Worm (Caenorhabditis elegans) whole organism, L4 larva: ENCODE data around the gene ZK742.6.

Experiments
- F10B5.3 ChIP-seq: sonication (generic microtip); optimal IDR thresholded peaks from 2 replicates; lab custom pipeline; 2016; ENCODE audit warnings: mild to moderate bottlenecking, missing genetic modification characterization, missing compliant biosample characterization
- F37D6.2 ChIP-seq: sonication (generic microtip); optimal IDR thresholded peaks from 2 replicates; lab custom pipeline; 2016; ENCODE audit warnings: mild to moderate bottlenecking, missing genetic modification characterization, missing compliant biosample characterization
- T26A8.4 ChIP-seq: fragments of 200-800 bp; sonication (Bioruptor generic); IDR thresholded peaks from 2 replicates; pipeline ENCODE4 v1.3.6; 2022; ENCODE audit warnings: missing genetic modification characterization, missing compliant biosample characterization
- Y48G9A.11 ChIP-seq: fragments of 200-800 bp; sonication (Bioruptor generic); IDR thresholded peaks from 2 replicates; pipeline ENCODE4 v1.3.6; 2022; ENCODE audit warnings: missing genetic modification reagents, missing genetic modification characterization, missing compliant biosample characterization
- ZK546.5 ChIP-seq, 2 experiments: sonication (generic microtip); optimal IDR thresholded peaks; 2 replicates each; lab custom pipeline; 2017; ENCODE audit warnings: missing biosample characterization in 2 of 2, missing genetic modification characterization in 2 of 2
- arid-1 ChIP-seq: fragments of 200-800 bp; sonication (Bioruptor generic); conservative IDR thresholded peaks from 2 replicates; pipeline ENCODE4 v1.3.6; 2022; ENCODE audit warnings: missing genetic modification reagents, missing genetic modification characterization, missing compliant biosample characterization
- ceh-32 ChIP-seq: sonication (generic microtip); optimal IDR thresholded peaks from 2 replicates; lab custom pipeline; 2016; ENCODE audit warnings: mild to moderate bottlenecking, missing genetic modification characterization, missing compliant biosample characterization; ENCODE audit not compliant: poor library complexity
- ceh-62 ChIP-seq: sonication (generic microtip); optimal IDR thresholded peaks from 2 replicates; lab custom pipeline; 2017; ENCODE audit warnings: missing biosample characterization, missing genetic modification characterization
- ces-1 ChIP-seq: fragments of 150-350 bp; sonication (generic microtip); optimal IDR thresholded peaks from 4 replicates; lab custom pipeline; 2014; ENCODE audit warnings: missing biosample characterization, missing genetic modification reagents, missing genetic modification characterization
- daf-12 ChIP-seq: fragments of 150-350 bp; optimal IDR thresholded peaks from 2 replicates; lab custom pipeline; 2014; ENCODE audit warnings: missing biosample characterization, missing genetic modification reagents, missing genetic modification characterization
- daf-8 ChIP-seq: fragments of 200-800 bp; sonication (Bioruptor generic); IDR thresholded peaks from 2 replicates; pipeline ENCODE4 v1.3.6; 2022; ENCODE audit warnings: missing genetic modification characterization, missing compliant biosample characterization
- dmd-6 ChIP-seq: fragments of 200-800 bp; sonication (Bioruptor generic); IDR thresholded peaks from 2 replicates; pipeline ENCODE4 v1.3.6; 2022; ENCODE audit warnings: missing genetic modification reagents, missing genetic modification characterization, missing compliant biosample characterization
- dmd-9 ChIP-seq: fragments of 200-800 bp; sonication (Bioruptor generic); IDR thresholded peaks from 2 replicates; pipeline ENCODE4 v1.3.6; 2022; ENCODE audit warnings: missing genetic modification reagents, missing genetic modification characterization, missing compliant biosample characterization
- dpl-1 ChIP-seq: fragments of 150-350 bp; optimal IDR thresholded peaks from 2 replicates; lab custom pipeline; 2014; ENCODE audit warnings: missing biosample characterization, missing genetic modification reagents, missing genetic modification characterization
- dve-1 ChIP-seq: sonication (generic microtip); optimal IDR thresholded peaks from 2 replicates; lab custom pipeline; 2017; ENCODE audit warnings: antibody characterized with exemption, mild to moderate bottlenecking, missing genetic modification characterization, missing compliant biosample characterization; ENCODE audit not compliant: insufficient read depth
- fkh-10 ChIP-seq: fragments of 150-350 bp; optimal IDR thresholded peaks from 2 replicates; lab custom pipeline; 2014; ENCODE audit warnings: missing biosample characterization, missing genetic modification reagents, missing genetic modification characterization
- hif-1 ChIP-seq, 2 experiments: sonication (generic microtip); optimal IDR thresholded peaks; 2 replicates each; lab custom pipeline; 2016 to 2017; ENCODE audit warnings: missing compliant biosample characterization in 2 of 2, missing genetic modification characterization in 2 of 2, missing genetic modification reagents in 2 of 2, missing genotype in 2 of 2, mild to moderate bottlenecking in 1 of 2
- hlh-11 ChIP-seq: fragments of 200-800 bp; sonication (Bioruptor generic); optimal IDR thresholded peaks from 2 replicates; lab custom pipeline; 2018; ENCODE audit warnings: mild to moderate bottlenecking, missing genetic modification characterization, missing compliant biosample characterization
- lin-1 ChIP-seq: fragments of 200-800 bp; sonication (Bioruptor generic); IDR thresholded peaks from 2 replicates; pipeline ENCODE4 v1.3.6; 2022; ENCODE audit warnings: missing genetic modification reagents, missing genetic modification characterization, missing compliant biosample characterization
- lin-29 ChIP-seq: fragments of 200-800 bp; sonication (Bioruptor generic); IDR thresholded peaks from 2 replicates; pipeline ENCODE4 v1.3.6; 2022; ENCODE audit warnings: missing genetic modification reagents, missing genetic modification characterization, missing compliant biosample characterization
- mdt-29 ChIP-seq: fragments of 200-800 bp; sonication (Bioruptor generic); IDR thresholded peaks from 2 replicates; pipeline ENCODE4 v1.3.6; 2022; ENCODE audit warnings: missing genetic modification reagents, missing genetic modification characterization, missing compliant biosample characterization
- mep-1 ChIP-seq: fragments of 150-350 bp; sonication (generic microtip); optimal IDR thresholded peaks from 3 replicates; lab custom pipeline; 2014; ENCODE audit warnings: missing biosample characterization, missing genetic modification characterization
- mxl-3 ChIP-seq: fragments of 200-800 bp; sonication (Bioruptor generic); optimal IDR thresholded peaks from 2 replicates; lab custom pipeline; 2018; ENCODE audit warnings: mild to moderate bottlenecking, missing genetic modification characterization, missing compliant biosample characterization
- nhr-10 ChIP-seq: fragments of 150-350 bp; optimal IDR thresholded peaks from 2 replicates; lab custom pipeline; 2014; ENCODE audit warnings: missing biosample characterization, missing genetic modification characterization
- nhr-237 ChIP-seq: sonication (generic microtip); optimal IDR thresholded peaks from 2 replicates; lab custom pipeline; 2017; ENCODE audit warnings: missing biosample characterization, missing genetic modification characterization
- nhr-25 ChIP-seq: sonication (generic microtip); optimal IDR thresholded peaks from 2 replicates; lab custom pipeline; 2017; ENCODE audit warnings: missing genetic modification characterization, mild to moderate bottlenecking, missing compliant biosample characterization, antibody characterized with exemption, moderate library complexity, borderline replicate concordance; ENCODE audit not compliant: insufficient read depth
- nhr-28 ChIP-seq: fragments of 150-350 bp; optimal IDR thresholded peaks from 2 replicates; lab custom pipeline; 2014; ENCODE audit warnings: missing biosample characterization, missing genetic modification characterization
- nhr-42 ChIP-seq: fragments of 200-800 bp; sonication (Bioruptor generic); IDR thresholded peaks from 2 replicates; pipeline ENCODE4 v1.3.6; 2022; ENCODE audit warnings: missing genetic modification characterization, missing compliant biosample characterization
- nhr-48 ChIP-seq: sonication (generic microtip); optimal IDR thresholded peaks from 2 replicates; lab custom pipeline; 2016; ENCODE audit warnings: mild to moderate bottlenecking, missing genetic modification characterization, missing compliant biosample characterization
- pha-4 ChIP-seq, 2 experiments: fragments of 150-350 bp in 1 of 2; fragments of 200-800 bp in 1 of 2; sonication (Bioruptor generic) in 1 of 2; IDR thresholded peaks in 1 of 2; optimal IDR thresholded peaks in 1 of 2; 2 replicates each; pipeline versions ENCODE4 v1.3.6 to Lab custom; 2014 to 2022; ENCODE audit warnings: missing genetic modification characterization in 2 of 2, missing genetic modification reagents in 2 of 2, missing biosample characterization in 1 of 2, missing compliant biosample characterization in 1 of 2
- pqm-1 ChIP-seq: sonication (generic microtip); optimal IDR thresholded peaks from 2 replicates; lab custom pipeline; 2017; ENCODE audit warnings: missing biosample characterization, missing genetic modification characterization
- sdz-12 ChIP-seq: fragments of 200-800 bp; sonication (Bioruptor generic); optimal IDR thresholded peaks from 2 replicates; lab custom pipeline; 2018; ENCODE audit warnings: mild to moderate bottlenecking, missing genetic modification characterization, missing compliant biosample characterization
- tra-1 ChIP-seq: fragments of 200-800 bp; sonication (Bioruptor generic); IDR thresholded peaks from 2 replicates; pipeline ENCODE4 v1.3.6; 2022; ENCODE audit warnings: missing genetic modification reagents, missing genetic modification characterization, missing compliant biosample characterization
- unc-130 ChIP-seq: sonication (generic microtip); optimal IDR thresholded peaks from 2 replicates; lab custom pipeline; 2016; ENCODE audit warnings: missing genetic modification reagents, missing genetic modification characterization, missing compliant biosample characterization
- unc-62 ChIP-seq, 3 experiments: fragments of 150-350 bp in 1 of 3; sonication (generic microtip); optimal IDR thresholded peaks in 2 of 3; peaks in 1 of 3; 1 replicate in 1 of 3; 2 replicates in 2 of 3; lab custom pipeline; 2014 to 2017; ENCODE audit warnings: missing biosample characterization in 3 of 3, missing genetic modification characterization in 3 of 3, missing genetic modification reagents in 3 of 3, missing genotype in 1 of 3
- zag-1 ChIP-seq: fragments of 150-350 bp; optimal IDR thresholded peaks from 2 replicates; lab custom pipeline; 2014; ENCODE audit warnings: missing biosample characterization, missing genetic modification characterization
- zip-2 ChIP-seq: fragments of 150-350 bp; optimal IDR thresholded peaks from 2 replicates; lab custom pipeline; 2014; ENCODE audit warnings: missing biosample characterization, missing genetic modification characterization
- ztf-7 ChIP-seq: fragments of 150-350 bp; optimal IDR thresholded peaks from 2 replicates; lab custom pipeline; 2014; ENCODE audit warnings: missing biosample characterization, missing genetic modification characterization

ZK742.6 gene

DNA sequence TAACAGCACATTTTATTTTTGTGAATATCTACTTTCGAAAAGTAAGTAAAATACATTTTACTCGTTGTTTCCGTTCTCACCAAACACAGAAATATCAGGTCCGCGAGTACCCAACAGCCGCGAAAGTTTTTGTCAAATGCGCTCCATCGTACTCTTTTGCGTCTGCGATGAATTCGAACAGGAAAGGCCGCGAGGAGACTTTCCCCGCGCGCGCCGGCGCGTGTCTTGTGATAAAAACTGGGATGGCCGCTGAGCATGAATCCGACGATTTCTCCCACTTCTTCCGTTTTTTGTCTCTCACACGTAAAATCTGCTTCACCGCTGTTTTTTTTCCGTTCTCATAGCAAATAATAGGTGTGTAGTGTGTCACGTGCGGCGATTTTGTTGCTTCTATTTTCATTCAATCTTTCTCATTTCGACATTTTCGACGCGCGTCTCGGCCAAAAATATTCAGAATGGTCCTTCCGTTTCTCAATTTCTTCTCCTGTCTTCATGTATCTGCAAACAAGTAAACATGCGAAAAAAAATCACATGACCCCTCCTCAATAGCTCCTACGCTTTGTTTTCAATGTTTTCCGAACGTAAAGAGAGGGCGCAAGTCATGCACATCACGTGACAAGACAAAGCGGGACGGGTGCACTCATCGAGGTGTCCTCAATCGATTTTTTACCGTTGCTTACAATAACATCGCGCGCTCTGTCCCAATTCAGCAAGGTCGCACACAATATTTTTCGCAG lies 10.5 kb downstream of the ZK742.6 start, which contains the start of gene uvs-1 (continued):
- TF ChIP-seq pha-4 (GFP tag; IDR thresholded peaks at IDR 0.05; lab: Robert Waterston, UW) (no peak), pha-4 (tag; optimal IDR thresholded peaks at IDR 0.05; lab: Kevin White, UChicago) (peak; percentile 76), mep-1 (peak; percentile 8), hif-1 (tag; optimal IDR thresholded peaks at IDR 0.05; lab: Kevin White, UChicago) (peak in 1 of 2 experiments; percentile 49), nhr-237 (no peak)

DNA sequence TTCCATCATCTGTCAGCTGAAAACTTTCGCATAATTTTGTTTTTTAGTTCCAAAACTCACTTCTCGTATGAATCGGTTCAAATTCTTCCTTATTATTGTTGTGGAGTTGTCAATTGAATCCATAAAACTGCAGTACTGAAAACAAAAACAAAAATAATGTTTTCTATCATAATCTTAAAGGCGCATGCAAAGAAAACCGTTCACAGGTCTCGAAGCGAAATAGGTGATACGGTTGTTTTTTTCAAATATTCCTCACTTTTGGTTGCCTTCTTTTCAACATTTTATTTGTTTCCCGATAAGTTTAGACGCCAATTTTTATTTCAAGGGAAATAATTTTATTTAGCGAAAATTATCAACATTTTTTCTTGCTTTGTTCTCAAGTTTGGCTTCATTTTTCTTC lies 11.2 kb downstream of the ZK742.6 start:
- TF ChIP-seq sdz-12 (GFP tag; lab: Kevin White, UChicago) = no peak
- TF ChIP-seq tra-1 (GFP tag; lab: Robert Waterston, UW) = no peak
- TF ChIP-seq mdt-29 (GFP tag; lab: Robert Waterston, UW) = no peak

DNA sequence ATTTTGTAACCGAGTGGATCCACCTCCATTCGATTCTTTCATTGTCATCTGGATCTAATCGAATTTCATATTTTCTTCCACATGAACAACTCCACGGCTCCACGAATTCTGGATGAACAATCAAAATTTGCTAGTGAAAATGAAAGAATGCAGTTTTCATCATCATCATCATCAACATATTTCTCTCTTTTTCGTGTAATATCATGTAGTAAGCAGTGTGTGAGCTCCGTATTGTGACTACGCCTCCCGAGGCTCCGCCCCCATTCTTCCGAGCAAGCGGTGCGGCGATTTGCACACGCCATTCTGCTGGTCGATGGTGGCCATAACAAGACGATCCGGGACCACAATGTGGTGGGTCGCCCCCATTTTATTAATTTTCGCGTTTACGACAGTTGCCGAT lies 16.7 kb downstream of the ZK742.6 start, which contains the start of gene ZK742.7:
Gene ZK742.7, plus strand, starts transcription at position 301 of the 400 bp plus-strand sequence.
- no peak for TF ChIP-seq dmd-9 (GFP tag; lab: Robert Waterston, UW)
- TF ChIP-seq daf-12 (tag; lab: Kevin White, UChicago) = no peak
- TF ChIP-seq ceh-62 (tag; lab: Kevin White, UChicago) = no peak
- no peak for TF ChIP-seq nhr-42 (GFP tag; lab: Robert Waterston, UW)
- TF ChIP-seq unc-130 (GFP tag; lab: Kevin White, UChicago) = no peak
- TF ChIP-seq nhr-10 (tag; lab: Kevin White, UChicago) = no peak
- no peak for TF ChIP-seq daf-8 (GFP tag; lab: Robert Waterston, UW)
- TF ChIP-seq zag-1 (tag; lab: Kevin White, UChicago) = no peak
- TF ChIP-seq hlh-11 (tag; lab: Kevin White, UChicago) = no peak
- TF ChIP-seq F37D6.2 (tag; lab: Kevin White, UChicago) = no peak
- TF ChIP-seq ceh-32 (tag; lab: Kevin White, UChicago) = no peak
- no peak for TF ChIP-seq pha-4 (GFP tag; IDR thresholded peaks at IDR 0.05; lab: Robert Waterston, UW)
- no peak for TF ChIP-seq pha-4 (tag; optimal IDR thresholded peaks at IDR 0.05; lab: Kevin White, UChicago)
- no peak for TF ChIP-seq ztf-7
- no peak for TF ChIP-seq fkh-10 (GFP tag; lab: Kevin White, UChicago)

DNA sequence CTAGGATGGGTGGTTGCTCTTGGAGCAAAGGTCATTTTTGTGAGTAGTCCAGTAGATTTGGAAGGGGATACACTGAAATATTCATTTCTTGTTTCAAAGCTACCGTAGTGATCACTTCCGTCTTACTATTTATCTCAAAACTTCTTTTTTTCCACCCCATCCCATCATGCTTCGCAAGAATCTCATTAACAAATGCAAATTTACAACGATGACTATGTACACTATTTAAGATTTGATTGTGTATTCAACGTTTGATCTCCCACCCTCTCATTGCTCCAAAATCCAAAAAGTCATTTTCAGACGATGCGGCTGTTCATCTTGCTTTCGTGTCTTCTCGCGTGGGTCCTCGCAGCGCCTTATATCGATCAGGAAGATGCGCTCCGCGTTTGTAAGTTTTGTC lies 21.7 kb downstream of the ZK742.6 start, which contains the start of gene flp-21:
Gene flp-21, plus strand, starts transcription at position 301 of the 400 bp plus-strand sequence.
- TF ChIP-seq dpl-1 (GFP tag; lab: Kevin White, UChicago) (no peak), ztf-7 (no peak), tra-1 (GFP tag; lab: Robert Waterston, UW) (no peak), dve-1 (tag; lab: Kevin White, UChicago) (no peak), ZK546.5 (tag; optimal IDR thresholded peaks at IDR 0.05; lab: Kevin White, UChicago) (no peak), lin-29 (GFP tag; lab: Robert Waterston, UW) (no peak), nhr-25 (tag; lab: Kevin White, UChicago) (no peak), unc-62 (GFP tag; optimal IDR thresholded peaks at IDR 0.05 in 1 of 2; lab: Kevin White, UChicago) (no peak), unc-62 (tag; optimal IDR thresholded peaks at IDR 0.05; lab: Kevin White, UChicago) (no peak), Y48G9A.11 (GFP tag; lab: Robert Waterston, UW) (no peak), nhr-28 (tag; lab: Kevin White, UChicago) (no peak), F10B5.3 (tag; lab: Kevin White, UChicago) (no peak), nhr-10 (tag; lab: Kevin White, UChicago) (no peak)
- TF ChIP-seq, all 104 proteins: peak for 0

DNA sequence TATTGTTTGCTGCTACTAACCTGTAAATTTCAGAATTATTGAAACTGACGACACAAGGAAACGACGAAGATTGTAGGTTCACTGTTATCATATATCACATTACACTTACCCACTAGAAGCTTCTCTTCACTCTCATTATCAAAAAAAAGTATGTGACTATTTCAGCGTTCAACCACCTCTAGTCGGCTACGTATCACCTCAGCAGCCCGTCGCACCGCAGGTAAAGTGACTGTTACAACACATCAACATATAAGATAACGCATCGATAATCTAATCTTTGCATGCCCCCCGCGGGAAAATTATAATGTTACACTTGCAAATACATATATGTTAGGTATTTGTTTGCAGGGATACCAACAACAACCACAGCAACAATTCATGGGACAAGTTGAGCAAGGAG lies 28.1 kb downstream of the ZK742.6 start:
- TF ChIP-seq dmd-6 (GFP tag; lab: Robert Waterston, UW) (peak; percentile 50), T26A8.4 (peak; percentile 44; the same call in 1 of the 2 replicates), ces-1 (no peak), tra-1 (GFP tag; lab: Robert Waterston, UW) (peak; percentile 30; the same call in 1 of the 2 replicates), daf-12 (tag; lab: Kevin White, UChicago) (no peak), pha-4 (GFP tag; IDR thresholded peaks at IDR 0.05; lab: Robert Waterston, UW) (peak; percentile 41; the same call in 1 of the 2 replicates), pha-4 (tag; optimal IDR thresholded peaks at IDR 0.05; lab: Kevin White, UChicago) (no peak), arid-1 (GFP tag; lab: Robert Waterston, UW) (no peak), nhr-48 (peak; percentile 52), lin-1 (0 out of 2 replicates have a peak, but pooled peaks have one; percentile 27), zip-2 (tag; lab: Kevin White, UChicago) (no peak), nhr-28 (tag; lab: Kevin White, UChicago) (peak; percentile 50), pqm-1 (tag; lab: Kevin White, UChicago) (peak; percentile 83), unc-62 (GFP tag; optimal IDR thresholded peaks at IDR 0.05 in 1 of 2; lab: Kevin White, UChicago) (no peak), unc-62 (tag; optimal IDR thresholded peaks at IDR 0.05; lab: Kevin White, UChicago) (no peak), hlh-11 (tag; lab: Kevin White, UChicago) (peak; percentile 74), mxl-3 (peak; percentile 13)
